Worm (Caenorhabditis elegans) whole organism, young adult: ENCODE results near the gene T07C12.10.

Experiments used
- B0336.3 ChIP-seq: fragments of 200-800 bp; sonication (Bioruptor generic); IDR thresholded peaks from 2 replicates; pipeline ENCODE4 v1.3.6; 2022; ENCODE audit warnings: missing genetic modification characterization, missing compliant biosample characterization
- F49E8.2 ChIP-seq: sonication (generic microtip); optimal IDR thresholded peaks from 3 replicates; lab custom pipeline; 2017; ENCODE audit warnings: missing genetic modification characterization, mild to moderate bottlenecking, missing compliant biosample characterization, antibody characterized with exemption, moderate library complexity; ENCODE audit not compliant: insufficient read depth
- T26A5.8 ChIP-seq: sonication (generic microtip); optimal IDR thresholded peaks from 2 replicates; lab custom pipeline; 2016; ENCODE audit warnings: missing genetic modification characterization, missing compliant biosample characterization
- Y53F4B.3 ChIP-seq: fragments of 200-800 bp; sonication (Bioruptor generic); IDR thresholded peaks from 2 replicates; pipeline ENCODE4 v1.3.6; 2022; ENCODE audit warnings: missing genetic modification reagents, missing genetic modification characterization, missing compliant biosample characterization
- Y56A3A.18 ChIP-seq: fragments of 200-800 bp; sonication (Bioruptor generic); IDR thresholded peaks from 2 replicates; pipeline ENCODE4 v1.3.6; 2022; ENCODE audit warnings: missing genetic modification reagents, missing genetic modification characterization, missing compliant biosample characterization
- Y79H2A.3 ChIP-seq: fragments of 200-800 bp; sonication (Bioruptor generic); conservative IDR thresholded peaks from 2 replicates; pipeline ENCODE4 v1.3.6; 2022; ENCODE audit warnings: missing genetic modification reagents, missing genetic modification characterization, missing compliant biosample characterization
- ama-1 ChIP-seq, 3 experiments: fragments of 150-350 bp in 1 of 3; sonication (generic microtip) in 2 of 3; optimal IDR thresholded peaks; 2 replicates each; lab custom pipeline; 2014 to 2018; ENCODE audit warnings: missing biosample characterization in 2 of 3, missing genetic modification characterization in 2 of 3, missing genetic modification reagents in 2 of 3
- attf-5 ChIP-seq: fragments of 200-800 bp; sonication (Bioruptor generic); optimal IDR thresholded peaks from 2 replicates; lab custom pipeline; 2018; ENCODE audit warnings: mild to moderate bottlenecking, missing genetic modification characterization, missing compliant biosample characterization
- cebp-1 ChIP-seq, 2 experiments: fragments of 200-800 bp in 1 of 2; sonication (Bioruptor generic) in 1 of 2; sonication (generic microtip) in 1 of 2; IDR thresholded peaks in 1 of 2; optimal IDR thresholded peaks in 1 of 2; 2 replicates each; pipeline versions ENCODE4 v1.3.6 to Lab custom; 2017 to 2022; ENCODE audit warnings: missing compliant biosample characterization in 2 of 2, missing genetic modification characterization in 2 of 2, mild to moderate bottlenecking in 1 of 2, missing genetic modification reagents in 1 of 2, moderate library complexity in 1 of 2
- cebp-2 ChIP-seq: fragments of 200-800 bp; sonication (Bioruptor generic); IDR thresholded peaks from 2 replicates; pipeline ENCODE4 v1.3.6; 2022; ENCODE audit warnings: missing genetic modification characterization, missing compliant biosample characterization
- chd-7 ChIP-seq: sonication (generic microtip); optimal IDR thresholded peaks from 2 replicates; lab custom pipeline; 2016; ENCODE audit warnings: mild to moderate bottlenecking, missing genetic modification characterization, moderate library complexity, missing compliant biosample characterization
- efl-1 ChIP-seq: fragments of 150-350 bp; optimal IDR thresholded peaks from 2 replicates; lab custom pipeline; 2014; ENCODE audit warnings: missing biosample characterization, missing genetic modification reagents, missing genetic modification characterization
- ekl-4 ChIP-seq: fragments of 200-800 bp; sonication (Bioruptor generic); IDR thresholded peaks from 2 replicates; pipeline ENCODE4 v1.3.6; 2022; ENCODE audit warnings: missing genetic modification reagents, missing genetic modification characterization, missing compliant biosample characterization
- fkh-3 ChIP-seq: sonication (generic microtip); optimal IDR thresholded peaks from 2 replicates; lab custom pipeline; 2016; ENCODE audit warnings: mild to moderate bottlenecking, missing genetic modification characterization, missing compliant biosample characterization
- hmg-1.2 ChIP-seq: fragments of 200-800 bp; sonication (Bioruptor generic); IDR thresholded peaks from 2 replicates; pipeline ENCODE4 v1.3.6; 2022; ENCODE audit warnings: missing genetic modification reagents, missing genetic modification characterization, missing compliant biosample characterization
- hsf-1 ChIP-seq: fragments of 200-800 bp; sonication (Bioruptor generic); IDR thresholded peaks from 2 replicates; pipeline ENCODE4 v1.3.6; 2022; ENCODE audit warnings: missing genetic modification reagents, missing genetic modification characterization, missing compliant biosample characterization
- lin-26 ChIP-seq: fragments of 200-800 bp; sonication (Bioruptor generic); IDR thresholded peaks from 2 replicates; pipeline ENCODE4 v1.3.6; 2022; ENCODE audit warnings: missing genetic modification reagents, missing genetic modification characterization, missing compliant biosample characterization
- lir-1 ChIP-seq: fragments of 200-800 bp; sonication (Bioruptor generic); conservative IDR thresholded peaks from 2 replicates; pipeline ENCODE4 v1.3.6; 2022; ENCODE audit warnings: missing genetic modification reagents, missing genetic modification characterization, missing compliant biosample characterization
- lsy-27 ChIP-seq: sonication (generic microtip); optimal IDR thresholded peaks from 2 replicates; lab custom pipeline; 2017; ENCODE audit warnings: missing genetic modification characterization, mild to moderate bottlenecking, missing compliant biosample characterization, antibody characterized with exemption, missing genotype, borderline replicate concordance; ENCODE audit not compliant: insufficient read depth
- madf-6 ChIP-seq: fragments of 200-800 bp; sonication (Bioruptor generic); IDR thresholded peaks from 2 replicates; pipeline ENCODE4 v1.3.6; 2022; ENCODE audit warnings: missing genetic modification reagents, missing genetic modification characterization, missing compliant biosample characterization
- madf-8 ChIP-seq: fragments of 200-800 bp; sonication (Bioruptor generic); conservative IDR thresholded peaks from 2 replicates; pipeline ENCODE4 v1.3.6; 2022; ENCODE audit warnings: missing genetic modification reagents, missing genetic modification characterization, missing compliant biosample characterization
- nfyb-1 ChIP-seq: fragments of 200-800 bp; sonication (Bioruptor generic); IDR thresholded peaks from 2 replicates; pipeline ENCODE4 v1.3.6; 2022; ENCODE audit warnings: missing genetic modification reagents, missing genetic modification characterization, missing compliant biosample characterization
- nhr-27 ChIP-seq: fragments of 200-800 bp; sonication (Bioruptor generic); optimal IDR thresholded peaks from 2 replicates; lab custom pipeline; 2018; ENCODE audit warnings: mild to moderate bottlenecking, missing genetic modification characterization, moderate library complexity, missing compliant biosample characterization
- nhr-80 ChIP-seq: sonication (generic microtip); optimal IDR thresholded peaks from 2 replicates; lab custom pipeline; 2016; ENCODE audit warnings: missing genetic modification characterization, missing compliant biosample characterization
- rcor-1 ChIP-seq: fragments of 200-800 bp; sonication (Bioruptor generic); IDR thresholded peaks from 2 replicates; pipeline ENCODE4 v1.3.6; 2022; ENCODE audit warnings: missing genetic modification reagents, missing genetic modification characterization, missing compliant biosample characterization
- unc-62 ChIP-seq: fragments of 150-350 bp; optimal IDR thresholded peaks from 2 replicates; lab custom pipeline; 2014; ENCODE audit warnings: missing biosample characterization, missing genetic modification reagents, missing genetic modification characterization
- xnd-1 ChIP-seq: sonication (generic microtip); optimal IDR thresholded peaks from 2 replicates; lab custom pipeline; 2016; ENCODE audit warnings: missing genotype, missing genetic modification reagents, missing genetic modification characterization, missing compliant biosample characterization
- zfh-2 ChIP-seq: fragments of 200-800 bp; sonication (Bioruptor generic); conservative IDR thresholded peaks from 2 replicates; pipeline ENCODE4 v1.3.6; 2022; ENCODE audit warnings: missing genetic modification reagents, missing genetic modification characterization, missing compliant biosample characterization

T07C12.10 gene

ce11 chrV:9986177-9986576 lies 25.9 kb upstream of the T07C12.10 start, which contains the start of gene rmd-2:
TSS of gene rmd-2 (minus strand) at chrV:9986277.
- TF ChIP-seq lin-26 (no peak), lir-1 (no peak), nhr-27 (tag; lab: Kevin White, UChicago) (no peak), zfh-2 (GFP tag; lab: Robert Waterston, UW) (no peak), lsy-27 (no peak)

- TF ChIP-seq madf-8 (GFP tag; lab: Robert Waterston, UW) = peak; percentile 51
- TF ChIP-seq madf-6 = peak; percentile 75
- TF ChIP-seq Y53F4B.3 (GFP tag; lab: Robert Waterston, UW) = no peak
- TF ChIP-seq xnd-1 = peak; percentile 52
- TF ChIP-seq efl-1 = peak; percentile 64
- TF ChIP-seq T26A5.8 (tag; lab: Kevin White, UChicago) = no peak
- TF ChIP-seq nhr-80 (tag; lab: Kevin White, UChicago) = no peak
Measured at ce11 chrV:9985227-9985864, 25.1 kb upstream of the T07C12.10 start.

ce11 chrV:9984821-9985220 lies 24.5 kb upstream of the T07C12.10 start:
- TF ChIP-seq chd-7 (tag; lab: Kevin White, UChicago) = no peak
- no peak for TF ChIP-seq cebp-1 (GFP tag; IDR thresholded peaks at IDR 0.05; lab: Robert Waterston, UW)
- peak; percentile 35 for TF ChIP-seq cebp-1 (tag; optimal IDR thresholded peaks at IDR 0.05; lab: Kevin White, UChicago)
- TF ChIP-seq unc-62 = no peak
- TF ChIP-seq nhr-80 (tag; lab: Kevin White, UChicago) = peak; percentile 65
- TF ChIP-seq attf-5 (GFP tag; lab: Kevin White, UChicago) = peak; percentile 10
- TF ChIP-seq hmg-1.2 (GFP tag; lab: Robert Waterston, UW) = peak; percentile 48; the same call in 1 of the 2 replicates
- TF ChIP-seq ama-1 (optimal IDR thresholded peaks at IDR 0.05; lab: Kevin White, UChicago) = peak; percentile 14
- no peak for TF ChIP-seq ama-1 (GFP tag; optimal IDR thresholded peaks at IDR 0.05; lab: Kevin White, UChicago)

- peak; percentile 41; the same call in 1 of the 2 replicates for TF ChIP-seq hsf-1 (GFP tag; lab: Robert Waterston, UW)
- TF ChIP-seq fkh-3 (tag; lab: Kevin White, UChicago) = no peak
- 0 out of 2 replicates have a peak, but pooled peaks have one; percentile 19 for TF ChIP-seq B0336.3 (GFP tag; lab: Robert Waterston, UW)
- no peak for TF ChIP-seq cebp-1 (GFP tag; IDR thresholded peaks at IDR 0.05; lab: Robert Waterston, UW)
- peak; percentile 7 for TF ChIP-seq cebp-1 (tag; optimal IDR thresholded peaks at IDR 0.05; lab: Kevin White, UChicago)
- peak; percentile 41; the same call in 1 of the 2 replicates for TF ChIP-seq Y56A3A.18 (GFP tag; lab: Robert Waterston, UW)
- no peak for TF ChIP-seq F49E8.2 (tag; lab: Kevin White, UChicago)
- TF ChIP-seq cebp-2 (GFP tag; lab: Robert Waterston, UW) = no peak
- TF ChIP-seq nfyb-1 = peak; percentile 46; the same call in 1 of the 2 replicates
- TF ChIP-seq rcor-1 (GFP tag; lab: Robert Waterston, UW) = 0 out of 2 replicates have a peak, but pooled peaks have one; percentile 11
- 0 out of 2 replicates have a peak, but pooled peaks have one; percentile 25 for TF ChIP-seq Y79H2A.3 (GFP tag; lab: Robert Waterston, UW)
- TF ChIP-seq ekl-4 (GFP tag; lab: Robert Waterston, UW) = 0 out of 2 replicates have a peak, but pooled peaks have one; percentile 8
- TF ChIP-seq attf-5 (GFP tag; lab: Kevin White, UChicago) = no peak
- no peak for TF ChIP-seq nhr-80 (tag; lab: Kevin White, UChicago)
Measured at ce11 chrV:9983529-9983928, 23.3 kb upstream of the T07C12.10 start.

ce11 chrV:9982568-9982967 lies 22.3 kb upstream of the T07C12.10 start, which contains the start of gene C27H6.9:
TSS of gene C27H6.9 (plus strand) at chrV:9982868.
- peak; percentile 14; the same call in 1 of the 2 replicates for TF ChIP-seq madf-6
- no peak for TF ChIP-seq ekl-4 (GFP tag; lab: Robert Waterston, UW)
- TF ChIP-seq hsf-1 (GFP tag; lab: Robert Waterston, UW) = peak; percentile 27; the same call in 1 of the 2 replicates
